Worm (Caenorhabditis elegans) whole organism, L4 larva: ENCODE results near the gene F02H6.2.

ENCODE experiments used
- F10B5.3 ChIP-seq: sonication (generic microtip); optimal IDR thresholded peaks from 2 replicates; lab custom pipeline; 2016; ENCODE audit warnings: mild to moderate bottlenecking, missing genetic modification characterization, missing compliant biosample characterization
- F26F4.8 ChIP-seq: fragments of 200-800 bp; sonication (Bioruptor generic); conservative IDR thresholded peaks from 2 replicates; pipeline ENCODE4 v1.3.6; 2022; ENCODE audit warnings: missing genetic modification characterization, missing compliant biosample characterization
- F49E8.2 ChIP-seq: sonication (generic microtip); optimal IDR thresholded peaks from 2 replicates; lab custom pipeline; 2016; ENCODE audit warnings: missing compliant biosample characterization, mild to moderate bottlenecking, missing genetic modification characterization, borderline replicate concordance
- T20F7.1 ChIP-seq: fragments of 200-800 bp; sonication (Bioruptor generic); optimal IDR thresholded peaks from 2 replicates; lab custom pipeline; 2018; ENCODE audit warnings: mild to moderate bottlenecking, missing genetic modification characterization, missing compliant biosample characterization
- Y105C5A.15 ChIP-seq: fragments of 200-800 bp; sonication (Bioruptor generic); IDR thresholded peaks from 2 replicates; pipeline ENCODE4 v1.3.6; 2022; ENCODE audit warnings: missing genetic modification characterization, missing compliant biosample characterization
- Y75B8A.6 ChIP-seq: fragments of 200-800 bp; sonication (Bioruptor generic); IDR thresholded peaks from 2 replicates; pipeline ENCODE4 v1.3.6; 2022; ENCODE audit warnings: missing genetic modification reagents, missing genetic modification characterization, missing compliant biosample characterization
- aha-1 ChIP-seq: fragments of 150-350 bp; peaks from one replicate; lab custom pipeline; 2014; ENCODE audit warnings: missing biosample characterization, missing genetic modification characterization
- ceh-32 ChIP-seq: sonication (generic microtip); optimal IDR thresholded peaks from 2 replicates; lab custom pipeline; 2016; ENCODE audit warnings: mild to moderate bottlenecking, missing genetic modification characterization, missing compliant biosample characterization; ENCODE audit not compliant: poor library complexity
- ceh-62 ChIP-seq: sonication (generic microtip); optimal IDR thresholded peaks from 2 replicates; lab custom pipeline; 2017; ENCODE audit warnings: missing biosample characterization, missing genetic modification characterization
- ceh-82 ChIP-seq: sonication (generic microtip); optimal IDR thresholded peaks from 2 replicates; lab custom pipeline; 2017; ENCODE audit warnings: missing biosample characterization, missing genetic modification characterization
- ces-1 ChIP-seq: fragments of 150-350 bp; sonication (generic microtip); optimal IDR thresholded peaks from 4 replicates; lab custom pipeline; 2014; ENCODE audit warnings: missing biosample characterization, missing genetic modification reagents, missing genetic modification characterization
- daf-12 ChIP-seq: fragments of 150-350 bp; optimal IDR thresholded peaks from 2 replicates; lab custom pipeline; 2014; ENCODE audit warnings: missing biosample characterization, missing genetic modification reagents, missing genetic modification characterization
- dpl-1 ChIP-seq: fragments of 150-350 bp; optimal IDR thresholded peaks from 2 replicates; lab custom pipeline; 2014; ENCODE audit warnings: missing biosample characterization, missing genetic modification reagents, missing genetic modification characterization
- egl-43 ChIP-seq: fragments of 200-800 bp; sonication (Bioruptor generic); IDR thresholded peaks from 2 replicates; pipeline ENCODE4 v1.3.6; 2022; ENCODE audit warnings: missing genetic modification reagents, missing genetic modification characterization, missing compliant biosample characterization
- fkh-10 ChIP-seq: fragments of 150-350 bp; optimal IDR thresholded peaks from 2 replicates; lab custom pipeline; 2014; ENCODE audit warnings: missing biosample characterization, missing genetic modification reagents, missing genetic modification characterization
- fos-1 ChIP-seq: fragments of 150-350 bp; optimal IDR thresholded peaks from 2 replicates; lab custom pipeline; 2014; ENCODE audit warnings: missing biosample characterization, missing genetic modification characterization
- gei-8 ChIP-seq: fragments of 200-800 bp; sonication (Bioruptor generic); optimal IDR thresholded peaks from 2 replicates; lab custom pipeline; 2018; ENCODE audit warnings: mild to moderate bottlenecking, missing genetic modification characterization, missing compliant biosample characterization
- hlh-30 ChIP-seq: sonication (generic microtip); optimal IDR thresholded peaks from 2 replicates; lab custom pipeline; 2017; ENCODE audit warnings: antibody characterized with exemption, mild to moderate bottlenecking, missing genetic modification characterization, missing compliant biosample characterization; ENCODE audit not compliant: insufficient read depth
- lin-1 ChIP-seq: fragments of 200-800 bp; sonication (Bioruptor generic); IDR thresholded peaks from 2 replicates; pipeline ENCODE4 v1.3.6; 2022; ENCODE audit warnings: missing genetic modification reagents, missing genetic modification characterization, missing compliant biosample characterization
- lin-15B ChIP-seq: fragments of 150-350 bp; sonication (generic microtip); optimal IDR thresholded peaks from 3 replicates; lab custom pipeline; 2014; ENCODE audit warnings: missing biosample characterization, missing genetic modification characterization
- lin-38 ChIP-seq: fragments of 200-800 bp; sonication (Bioruptor generic); IDR thresholded peaks from 2 replicates; pipeline ENCODE4 v1.3.6; 2022; ENCODE audit warnings: missing genetic modification reagents, missing genetic modification characterization, missing compliant biosample characterization
- lir-3 ChIP-seq: sonication (generic microtip); optimal IDR thresholded peaks from 2 replicates; lab custom pipeline; 2016; ENCODE audit warnings: mild to moderate bottlenecking, missing genetic modification characterization, missing compliant biosample characterization
- lsy-2 ChIP-seq, 2 experiments: fragments of 150-350 bp in 1 of 2; sonication (generic microtip) in 1 of 2; optimal IDR thresholded peaks; 2 replicates each; lab custom pipeline; 2014 to 2017; ENCODE audit warnings: missing biosample characterization in 2 of 2, missing genetic modification characterization in 2 of 2
- mdl-1 ChIP-seq, 2 experiments: fragments of 150-350 bp in 1 of 2; sonication (generic microtip) in 1 of 2; optimal IDR thresholded peaks; 2 replicates each; lab custom pipeline; 2014 to 2017; ENCODE audit warnings: missing biosample characterization in 2 of 2, missing genetic modification characterization in 2 of 2
- nhr-10 ChIP-seq: fragments of 150-350 bp; optimal IDR thresholded peaks from 2 replicates; lab custom pipeline; 2014; ENCODE audit warnings: missing biosample characterization, missing genetic modification characterization
- nhr-11 ChIP-seq: fragments of 150-350 bp; optimal IDR thresholded peaks from 2 replicates; lab custom pipeline; 2014; ENCODE audit warnings: missing biosample characterization, missing genetic modification characterization
- nhr-28 ChIP-seq: fragments of 150-350 bp; optimal IDR thresholded peaks from 2 replicates; lab custom pipeline; 2014; ENCODE audit warnings: missing biosample characterization, missing genetic modification characterization
- nhr-41 ChIP-seq: fragments of 200-800 bp; sonication (Bioruptor generic); IDR thresholded peaks from 2 replicates; pipeline ENCODE4 v1.3.6; 2022; ENCODE audit warnings: missing genetic modification reagents, missing genetic modification characterization, missing compliant biosample characterization
- nhr-6 ChIP-seq: fragments of 150-350 bp; optimal IDR thresholded peaks from 2 replicates; lab custom pipeline; 2014; ENCODE audit warnings: missing biosample characterization, missing genetic modification characterization
- rbr-2 ChIP-seq: sonication (generic microtip); optimal IDR thresholded peaks from 2 replicates; lab custom pipeline; 2016; ENCODE audit warnings: missing genotype, missing genetic modification characterization, missing compliant biosample characterization
- set-16 ChIP-seq: fragments of 200-800 bp; sonication (Bioruptor generic); IDR thresholded peaks from 2 replicates; pipeline ENCODE4 v1.3.6; 2022; ENCODE audit warnings: missing genetic modification reagents, missing genetic modification characterization, missing compliant biosample characterization
- skn-1 ChIP-seq: fragments of 150-350 bp; optimal IDR thresholded peaks from 2 replicates; lab custom pipeline; 2014; ENCODE audit warnings: missing biosample characterization, missing genetic modification characterization
- snpc-1.2 ChIP-seq: fragments of 200-800 bp; sonication (Bioruptor generic); IDR thresholded peaks from 2 replicates; pipeline ENCODE4 v1.3.6; 2022; ENCODE audit warnings: missing genetic modification reagents, missing genetic modification characterization, missing compliant biosample characterization
- spr-1 ChIP-seq: sonication (generic microtip); optimal IDR thresholded peaks from 2 replicates; lab custom pipeline; 2016; ENCODE audit warnings: mild to moderate bottlenecking, missing genetic modification characterization, missing compliant biosample characterization
- tag-97 ChIP-seq: fragments of 200-800 bp; sonication (Bioruptor generic); IDR thresholded peaks from 2 replicates; pipeline ENCODE4 v1.3.6; 2022; ENCODE audit warnings: missing genetic modification characterization, missing compliant biosample characterization
- unc-62 ChIP-seq, 3 experiments: fragments of 150-350 bp in 1 of 3; sonication (generic microtip); optimal IDR thresholded peaks in 2 of 3; peaks in 1 of 3; 1 replicate in 1 of 3; 2 replicates in 2 of 3; lab custom pipeline; 2014 to 2017; ENCODE audit warnings: missing biosample characterization in 3 of 3, missing genetic modification characterization in 3 of 3, missing genetic modification reagents in 3 of 3, missing genotype in 1 of 3
- zag-1 ChIP-seq: fragments of 150-350 bp; optimal IDR thresholded peaks from 2 replicates; lab custom pipeline; 2014; ENCODE audit warnings: missing biosample characterization, missing genetic modification characterization
- zip-11 ChIP-seq: fragments of 200-800 bp; sonication (Bioruptor generic); IDR thresholded peaks from 2 replicates; pipeline ENCODE4 v1.3.6; 2022; ENCODE audit warnings: missing genetic modification characterization, missing compliant biosample characterization
- zip-2 ChIP-seq: fragments of 150-350 bp; optimal IDR thresholded peaks from 2 replicates; lab custom pipeline; 2014; ENCODE audit warnings: missing biosample characterization, missing genetic modification characterization
- ztf-7 ChIP-seq: fragments of 150-350 bp; optimal IDR thresholded peaks from 2 replicates; lab custom pipeline; 2014; ENCODE audit warnings: missing biosample characterization, missing genetic modification characterization

Gene F02H6.2

ce11 chrIV:14165476-14165875, 30.8 kb upstream of the F02H6.2 start, which contains the start of gene R05A10.6:
TSS of gene R05A10.6 (plus strand) at chrIV:14165776.
- TF ChIP-seq skn-1: no peak
- TF ChIP-seq nhr-11: no peak
- TF ChIP-seq rbr-2 (tag; lab: Kevin White, UChicago): no peak
- TF ChIP-seq nhr-41 (GFP tag; lab: Robert Waterston, UW): no peak
- no peak for TF ChIP-seq ceh-62
- TF ChIP-seq fos-1 (tag; lab: Kevin White, UChicago): no peak
- TF ChIP-seq unc-62 (GFP tag; optimal IDR thresholded peaks at IDR 0.05 in 1 of 2; lab: Kevin White, UChicago): no peak
- no peak for TF ChIP-seq unc-62 (tag; optimal IDR thresholded peaks at IDR 0.05; lab: Kevin White, UChicago)

DNA sequence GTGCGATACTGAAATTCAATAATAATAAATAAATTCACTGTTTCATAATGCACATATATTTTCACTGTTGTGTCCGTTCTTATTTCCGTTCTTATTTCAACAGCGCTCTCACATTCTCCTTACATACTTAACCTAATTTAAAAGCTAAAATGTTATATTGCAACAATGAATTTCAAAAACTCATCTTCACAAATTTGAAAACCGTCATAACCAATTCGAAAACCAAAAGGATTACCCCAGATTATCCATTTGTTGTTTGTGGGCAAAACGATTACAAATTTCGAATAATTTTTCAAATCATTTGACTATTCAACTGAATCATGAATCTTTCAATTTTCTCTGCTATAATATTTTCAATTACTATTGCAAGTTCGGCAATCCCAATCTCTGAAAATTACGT, 24.1 kb upstream of the F02H6.2 start, which contains the start of gene R05A10.4:
Gene R05A10.4, plus strand, starts transcription at position 301 of the 400 bp plus-strand sequence.
- TF ChIP-seq F26F4.8 (GFP tag; lab: Robert Waterston, UW) (no peak), zip-11 (GFP tag; lab: Robert Waterston, UW) (no peak), F10B5.3 (tag; lab: Kevin White, UChicago) (no peak), fkh-10 (GFP tag; lab: Kevin White, UChicago) (no peak), lsy-2 (tag; optimal IDR thresholded peaks at IDR 0.05; lab: Kevin White, UChicago) (no peak), nhr-10 (tag; lab: Kevin White, UChicago) (no peak), nhr-28 (tag; lab: Kevin White, UChicago) (no peak), zip-2 (tag; lab: Kevin White, UChicago) (no peak), daf-12 (tag; lab: Kevin White, UChicago) (no peak), egl-43 (GFP tag; lab: Robert Waterston, UW) (no peak), ceh-32 (tag; lab: Kevin White, UChicago) (no peak), lir-3 (no peak), spr-1 (no peak), ces-1 (GFP tag; lab: Kevin White, UChicago) (no peak), Y75B8A.6 (no peak), gei-8 (no peak), fos-1 (tag; lab: Kevin White, UChicago) (no peak), tag-97 (GFP tag; lab: Robert Waterston, UW) (no peak), T20F7.1 (GFP tag; lab: Kevin White, UChicago) (no peak)
- TF ChIP-seq, all 104 proteins: peak for 0

DNA sequence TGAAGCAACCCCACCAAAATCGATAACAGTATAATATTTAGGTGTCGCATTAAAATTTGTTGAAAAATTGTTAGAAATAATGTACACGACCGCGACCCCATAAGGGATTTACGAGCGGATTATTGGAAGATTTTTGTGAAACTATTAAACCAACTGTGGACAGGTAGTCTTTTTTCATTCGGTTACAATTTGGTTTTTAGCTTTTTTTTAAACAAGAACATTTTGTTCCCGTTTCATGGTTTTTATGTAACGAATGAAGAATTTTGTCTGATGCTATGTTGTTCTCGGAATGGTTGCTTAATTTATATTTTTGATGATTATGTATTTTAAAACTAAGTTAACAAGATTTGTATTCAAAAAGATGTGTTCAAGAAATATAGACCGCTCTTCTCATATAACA, 19.9 kb upstream of the F02H6.2 start, which contains the start of gene R05A10.3:
Gene R05A10.3, minus strand, starts transcription at position 101 of the 400 bp plus-strand sequence.
- no peak for TF ChIP-seq egl-43 (GFP tag; lab: Robert Waterston, UW)
- no peak for TF ChIP-seq lin-1 (GFP tag; lab: Robert Waterston, UW)
- TF ChIP-seq snpc-1.2 (GFP tag; lab: Robert Waterston, UW): no peak
- TF ChIP-seq ceh-82 (tag; lab: Kevin White, UChicago): no peak
- TF ChIP-seq Y105C5A.15 (GFP tag; lab: Robert Waterston, UW): no peak
- no peak for TF ChIP-seq set-16 (GFP tag; lab: Robert Waterston, UW)
- no peak for TF ChIP-seq mdl-1 (tag; optimal IDR thresholded peaks at IDR 0.05; lab: Kevin White, UChicago)

- no peak for TF ChIP-seq zag-1 (tag; lab: Kevin White, UChicago)
- TF ChIP-seq hlh-30: no peak
- no peak for TF ChIP-seq egl-43 (GFP tag; lab: Robert Waterston, UW)
- no peak for TF ChIP-seq nhr-6 (tag; lab: Kevin White, UChicago)
- TF ChIP-seq nhr-41 (GFP tag; lab: Robert Waterston, UW): no peak
- TF ChIP-seq lin-38 (GFP tag; lab: Robert Waterston, UW): no peak
- peak in 1 of 2 experiments; percentile 61 for TF ChIP-seq unc-62 (GFP tag; optimal IDR thresholded peaks at IDR 0.05 in 1 of 2; lab: Kevin White, UChicago)
- TF ChIP-seq unc-62 (tag; optimal IDR thresholded peaks at IDR 0.05; lab: Kevin White, UChicago): no peak
- no peak for TF ChIP-seq ceh-62
- TF ChIP-seq dpl-1: no peak
- TF ChIP-seq lin-15B (tag; lab: Kevin White, UChicago): no peak
- TF ChIP-seq ztf-7 (tag; lab: Kevin White, UChicago): no peak
- no peak for TF ChIP-seq F49E8.2 (tag; lab: Kevin White, UChicago)
- TF ChIP-seq mdl-1 (tag; optimal IDR thresholded peaks at IDR 0.05; lab: Kevin White, UChicago): no peak
- TF ChIP-seq aha-1 (tag; lab: Kevin White, UChicago): peak; percentile 61
Observed at ce11 chrIV:14177058-14177457, 19.2 kb upstream of the F02H6.2 start, which contains the start of gene R05A10.2. TSS of gene R05A10.2 (plus strand) at chrIV:14177271.
